Worm (Caenorhabditis elegans) whole organism, L4 larva: ENCODE results near the gene Y6E2A.1.

ENCODE experiments used
- F10B5.3 ChIP-seq: sonication (generic microtip); optimal IDR thresholded peaks from 2 replicates; lab custom pipeline; 2016; ENCODE audit warnings: mild to moderate bottlenecking, missing genetic modification characterization, missing compliant biosample characterization
- ZK337.2 ChIP-seq: fragments of 200-800 bp; sonication (Bioruptor generic); IDR thresholded peaks from 2 replicates; pipeline ENCODE4 v1.3.6; 2022; ENCODE audit warnings: missing genetic modification reagents, missing genetic modification characterization, missing compliant biosample characterization
- dmd-6 ChIP-seq: fragments of 200-800 bp; sonication (Bioruptor generic); IDR thresholded peaks from 2 replicates; pipeline ENCODE4 v1.3.6; 2022; ENCODE audit warnings: missing genetic modification reagents, missing genetic modification characterization, missing compliant biosample characterization
- fkh-10 ChIP-seq: fragments of 150-350 bp; optimal IDR thresholded peaks from 2 replicates; lab custom pipeline; 2014; ENCODE audit warnings: missing biosample characterization, missing genetic modification reagents, missing genetic modification characterization
- lin-1 ChIP-seq: fragments of 200-800 bp; sonication (Bioruptor generic); IDR thresholded peaks from 2 replicates; pipeline ENCODE4 v1.3.6; 2022; ENCODE audit warnings: missing genetic modification reagents, missing genetic modification characterization, missing compliant biosample characterization
- nhr-41 ChIP-seq: fragments of 200-800 bp; sonication (Bioruptor generic); IDR thresholded peaks from 2 replicates; pipeline ENCODE4 v1.3.6; 2022; ENCODE audit warnings: missing genetic modification reagents, missing genetic modification characterization, missing compliant biosample characterization
- nhr-42 ChIP-seq: fragments of 200-800 bp; sonication (Bioruptor generic); IDR thresholded peaks from 2 replicates; pipeline ENCODE4 v1.3.6; 2022; ENCODE audit warnings: missing genetic modification characterization, missing compliant biosample characterization
- nhr-77 ChIP-seq: fragments of 150-350 bp; optimal IDR thresholded peaks from 2 replicates; lab custom pipeline; 2014; ENCODE audit warnings: missing biosample characterization, missing genetic modification characterization
- snpc-4 ChIP-seq: fragments of 150-350 bp; optimal IDR thresholded peaks from 2 replicates; lab custom pipeline; 2014; ENCODE audit warnings: missing biosample characterization, missing genetic modification characterization
- unc-39 ChIP-seq: sonication (generic microtip); optimal IDR thresholded peaks from 2 replicates; lab custom pipeline; 2017; ENCODE audit warnings: missing biosample characterization, missing genetic modification characterization
- unc-62 ChIP-seq, 3 experiments: fragments of 150-350 bp in 1 of 3; sonication (generic microtip); optimal IDR thresholded peaks in 2 of 3; peaks in 1 of 3; 1 replicate in 1 of 3; 2 replicates in 2 of 3; lab custom pipeline; 2014 to 2017; ENCODE audit warnings: missing biosample characterization in 3 of 3, missing genetic modification characterization in 3 of 3, missing genetic modification reagents in 3 of 3, missing genotype in 1 of 3
- zip-11 ChIP-seq: fragments of 200-800 bp; sonication (Bioruptor generic); IDR thresholded peaks from 2 replicates; pipeline ENCODE4 v1.3.6; 2022; ENCODE audit warnings: missing genetic modification characterization, missing compliant biosample characterization
- ztf-11 ChIP-seq: fragments of 150-350 bp; optimal IDR thresholded peaks from 2 replicates; lab custom pipeline; 2014; ENCODE audit warnings: missing biosample characterization, missing genetic modification characterization

DNA sequence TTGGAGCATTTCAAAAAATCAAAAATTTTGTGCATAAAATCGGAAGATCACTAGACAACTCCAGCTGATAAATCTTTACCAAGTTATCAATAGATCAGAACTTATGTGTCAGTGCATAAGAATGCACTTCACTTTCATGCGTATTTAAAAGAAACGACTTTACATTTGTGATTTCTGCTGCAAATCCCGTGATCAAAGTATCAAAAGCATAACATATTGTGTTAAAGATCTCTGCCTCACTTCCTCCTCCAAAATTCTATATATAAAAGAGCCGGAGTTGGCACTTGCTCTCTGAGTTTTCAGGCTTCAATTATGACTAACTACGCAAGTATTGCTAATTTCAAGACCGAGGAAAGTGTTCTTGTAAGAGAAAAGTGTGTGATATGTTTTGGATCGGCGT, 16.6 kb downstream of the Y6E2A.1 start, which contains the start of gene nhr-198:
- no peak for TF ChIP-seq snpc-4 (tag; lab: Kevin White, UChicago)
- TF ChIP-seq nhr-77 (tag; lab: Kevin White, UChicago), result no peak
- TF ChIP-seq nhr-41 (GFP tag; lab: Robert Waterston, UW), result no peak
- TF ChIP-seq F10B5.3 (tag; lab: Kevin White, UChicago), result no peak
- no peak for TF ChIP-seq nhr-42 (GFP tag; lab: Robert Waterston, UW)
- TF ChIP-seq fkh-10, result no peak
- TF ChIP-seq unc-62 (GFP tag; optimal IDR thresholded peaks at IDR 0.05 in 1 of 2; lab: Kevin White, UChicago), result no peak
- no peak for TF ChIP-seq unc-62 (tag; optimal IDR thresholded peaks at IDR 0.05; lab: Kevin White, UChicago)
- TF ChIP-seq dmd-6 (GFP tag; lab: Robert Waterston, UW), result no peak
- no peak for TF ChIP-seq lin-1 (GFP tag; lab: Robert Waterston, UW)
- no peak for TF ChIP-seq zip-11 (GFP tag; lab: Robert Waterston, UW)
- no peak for TF ChIP-seq unc-39
- TF ChIP-seq ZK337.2 (GFP tag; lab: Robert Waterston, UW), result no peak
- no peak for TF ChIP-seq ztf-11 (tag; lab: Kevin White, UChicago)
